Fruit fly (Drosophila melanogaster): ENCODE results near the gene hfw.
A peak's percentile ranks its signal among the peaks of the same experiment; 100 is the strongest.

hfw gene

DNA sequence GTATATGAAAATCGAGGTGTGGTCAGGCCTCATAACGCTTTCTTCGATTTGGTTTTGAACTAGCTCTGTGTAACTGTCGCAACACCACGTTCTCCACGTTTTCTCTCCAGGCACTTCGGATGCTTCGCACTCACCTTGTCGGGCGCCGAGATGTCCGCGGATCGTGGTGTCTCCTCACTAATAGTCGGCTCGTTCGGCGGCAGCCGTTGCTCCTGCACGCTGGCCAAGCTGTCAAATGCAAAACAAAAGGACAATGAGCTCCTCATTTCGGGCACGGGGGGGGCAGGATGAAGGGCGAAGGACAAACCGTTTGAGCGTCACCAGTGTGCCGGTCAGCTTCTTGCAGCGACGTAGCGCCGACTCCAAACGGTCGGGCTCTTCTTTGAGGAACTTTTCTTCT is 11.9 kb downstream of the hfw start, which contains the start of gene CG14797:
CG14797 (plus strand) TSS at position 301 of the 400 bp plus-strand sequence.
- TF ChIP-seq CG9948 (tag; optimal IDR thresholded peaks at IDR 0.05) (no peak), CG10348 (GFP tag; IDR thresholded peaks at IDR 0.05) (no peak), fd96Ca (GFP tag; IDR thresholded peaks at IDR 0.05) (no peak), CG13204 (GFP tag; optimal IDR thresholded peaks at IDR 0.05) (no peak), Snoo (tag; optimal IDR thresholded peaks at IDR 0.05) (no peak), CG8301 (tag; optimal IDR thresholded peaks at IDR 0.05) (no peak), Ets98B (GFP tag; IDR thresholded peaks at IDR 0.05) (no peak), gl (tag; optimal IDR thresholded peaks at IDR 0.05) (no peak), D1 (tag; optimal IDR thresholded peaks at IDR 0.05) (no peak), CG8159 (tag; optimal IDR thresholded peaks at IDR 0.05) (no peak), CG4496 (GFP tag; IDR thresholded peaks at IDR 0.05) (no peak), CG34367 (tag; optimal IDR thresholded peaks at IDR 0.05) (no peak), Pif1B (GFP tag; optimal IDR thresholded peaks at IDR 0.05) (no peak), Pif1A (GFP tag; optimal IDR thresholded peaks at IDR 0.05) (no peak), CG32121 (GFP tag; IDR thresholded peaks at IDR 0.05) (no peak), CG12605 (GFP tag; IDR thresholded peaks at IDR 0.05) (no peak), CG14655 (GFP tag; optimal IDR thresholded peaks at IDR 0.05) (no peak)

DNA sequence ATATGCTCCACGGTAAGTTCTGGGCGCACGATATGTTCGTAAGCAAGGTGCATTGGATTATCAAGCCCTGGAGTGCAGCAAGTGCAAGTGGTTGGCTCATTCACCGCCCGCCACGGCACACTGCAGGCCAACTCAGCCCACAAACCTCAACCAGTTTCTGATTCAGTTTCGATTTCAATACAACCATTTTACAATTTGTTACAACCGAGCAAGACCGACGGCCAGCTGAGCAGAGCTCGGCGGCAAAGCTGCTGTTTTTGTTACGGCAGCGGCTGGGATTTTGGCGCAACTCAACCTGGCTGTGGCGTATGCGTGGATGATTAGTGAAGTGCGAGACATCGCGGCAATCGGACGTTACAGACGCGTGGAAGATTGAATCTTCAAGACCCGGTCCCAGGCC is 16.9 kb downstream of the hfw start, which contains the start of gene b6:
b6 (plus strand) TSS at position 320 of the 400 bp plus-strand sequence.
- TF ChIP-seq CG13204 (GFP tag; optimal IDR thresholded peaks at IDR 0.05) (no peak), fd96Ca (GFP tag; IDR thresholded peaks at IDR 0.05) (no peak), CG17806 (tag; optimal IDR thresholded peaks at IDR 0.05) (no peak), CG10348 (GFP tag; IDR thresholded peaks at IDR 0.05) (no peak), CG4496 (GFP tag; IDR thresholded peaks at IDR 0.05) (no peak), EcR (GFP tag; optimal IDR thresholded peaks at IDR 0.05) (no peak), CG14655 (GFP tag; optimal IDR thresholded peaks at IDR 0.05) (no peak), CG32121 (GFP tag; IDR thresholded peaks at IDR 0.05) (no peak), Ets98B (GFP tag; IDR thresholded peaks at IDR 0.05) (no peak), gl (tag; optimal IDR thresholded peaks at IDR 0.05) (no peak), CG8301 (tag; optimal IDR thresholded peaks at IDR 0.05) (no peak), D1 (tag; optimal IDR thresholded peaks at IDR 0.05) (no peak), CG15710 (tag; optimal IDR thresholded peaks at IDR 0.05) (no peak), CG12605 (GFP tag; IDR thresholded peaks at IDR 0.05) (no peak), rn (GFP tag; IDR thresholded peaks at IDR 0.05) (no peak), Pif1A (GFP tag; optimal IDR thresholded peaks at IDR 0.05) (no peak), CG8159 (tag; optimal IDR thresholded peaks at IDR 0.05) (no peak), Pif1B (GFP tag; optimal IDR thresholded peaks at IDR 0.05) (no peak), Snoo (tag; optimal IDR thresholded peaks at IDR 0.05) (no peak)

- no peak for TF ChIP-seq CG15710 (tag; optimal IDR thresholded peaks at IDR 0.05)
- no peak for TF ChIP-seq CG8301 (tag; optimal IDR thresholded peaks at IDR 0.05)
- TF ChIP-seq CG10348 (GFP tag; IDR thresholded peaks at IDR 0.05) = no peak
- TF ChIP-seq Pif1A (GFP tag; optimal IDR thresholded peaks at IDR 0.05) = no peak
Observed at dm6 chrX:1691475-1691874, 22.1 kb downstream of the hfw start.

DNA sequence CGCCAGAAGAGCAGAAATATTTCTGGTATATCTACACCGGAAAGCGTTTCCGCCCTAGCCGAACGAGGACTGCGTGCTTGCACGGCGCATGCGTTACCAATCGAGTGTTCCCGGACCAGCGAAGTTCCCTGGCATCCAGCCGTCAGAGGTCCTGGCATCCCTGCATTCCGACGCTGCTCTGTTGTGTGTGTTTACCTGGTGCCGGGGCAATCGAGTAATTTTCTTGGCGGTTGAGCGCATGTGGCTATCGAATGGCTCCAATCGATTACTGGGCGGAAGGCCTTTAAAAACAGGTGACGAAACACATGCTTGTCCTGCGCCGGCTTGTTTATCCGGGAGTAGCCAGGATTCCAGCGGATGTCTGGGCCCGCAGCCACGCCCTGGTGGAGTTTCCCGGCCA is 23.2 kb downstream of the hfw start, which contains the start of gene CG32809:
CG32809 (minus strand) TSS at position 216 of the 400 bp plus-strand sequence.
- TF ChIP-seq CG8159 (tag; optimal IDR thresholded peaks at IDR 0.05) = no peak
- TF ChIP-seq Pif1A (GFP tag; optimal IDR thresholded peaks at IDR 0.05) = no peak
- no peak for TF ChIP-seq rn (GFP tag; IDR thresholded peaks at IDR 0.05)
- no peak for TF ChIP-seq fd96Ca (GFP tag; IDR thresholded peaks at IDR 0.05)
- TF ChIP-seq EcR (GFP tag; optimal IDR thresholded peaks at IDR 0.05) = no peak
- no peak for TF ChIP-seq CG34367 (tag; optimal IDR thresholded peaks at IDR 0.05)
- TF ChIP-seq CG17806 (tag; optimal IDR thresholded peaks at IDR 0.05) = no peak
- no peak for TF ChIP-seq CG14655 (GFP tag; optimal IDR thresholded peaks at IDR 0.05)
- TF ChIP-seq CG10348 (GFP tag; IDR thresholded peaks at IDR 0.05) = no peak
- no peak for TF ChIP-seq CG15710 (tag; optimal IDR thresholded peaks at IDR 0.05)
- TF ChIP-seq Ets98B (GFP tag; IDR thresholded peaks at IDR 0.05) = no peak
- TF ChIP-seq CG12605 (GFP tag; IDR thresholded peaks at IDR 0.05) = no peak
- TF ChIP-seq Snoo (tag; optimal IDR thresholded peaks at IDR 0.05) = no peak
- TF ChIP-seq CG13204 (GFP tag; optimal IDR thresholded peaks at IDR 0.05) = no peak

dm6 chrX:1695529-1696410 is 26.4 kb downstream of the hfw start, which contains the start of gene a6:
a6 (minus strand) TSS chrX:1695889.
- peak; percentile 15; the same call in 1 of the 3 replicates for TF ChIP-seq fd96Ca (GFP tag; IDR thresholded peaks at IDR 0.05)
- no peak for TF ChIP-seq Pif1B (GFP tag; optimal IDR thresholded peaks at IDR 0.05)

dm6 chrX:1705929-1706328 is 36.6 kb downstream of the hfw start:
- TF ChIP-seq CG9948 (tag; optimal IDR thresholded peaks at IDR 0.05) (peak; percentile 22), CG17806 (tag; optimal IDR thresholded peaks at IDR 0.05) (peak; percentile 35), CG34367 (tag; optimal IDR thresholded peaks at IDR 0.05) (peak; percentile 5), CG4496 (GFP tag; IDR thresholded peaks at IDR 0.05) (no peak), CG15710 (tag; optimal IDR thresholded peaks at IDR 0.05) (peak; percentile 26), CG8159 (tag; optimal IDR thresholded peaks at IDR 0.05) (peak; percentile 57), Pif1A (GFP tag; optimal IDR thresholded peaks at IDR 0.05) (peak; percentile 6), gl (tag; optimal IDR thresholded peaks at IDR 0.05) (no peak)
